Fruit fly (Drosophila melanogaster) S2 (cell line): ENCODE data around the gene CG15514.

Experiments used
- CG8478 ChIP-seq: fragments of >200 bp; optimal IDR thresholded peaks from 2 replicates; lab custom pipeline; 2018
- CTCF ChIP-seq, 2 experiments: fragments of >200 bp; optimal IDR thresholded peaks; 2 replicates each; lab custom pipeline; 2018

Gene CG15514

dm6 chr3R:29861432-29862249 is at the start of gene CG15514, which contains the start of gene RpS8:
TSS of gene CG15514 (minus strand) at chr3R:29861494.
TSS of gene RpS8 (plus strand) at chr3R:29861582.
- no peak for TF ChIP-seq CG8478
- peak in 1 of 2 experiments; percentile 15 for TF ChIP-seq CTCF (optimal IDR thresholded peaks at IDR 0.05; lab: Kevin White, UChicago)

- TF ChIP-seq CTCF (optimal IDR thresholded peaks at IDR 0.05; lab: Kevin White, UChicago), result no peak
Observed at dm6 chr3R:29907601-29908175, 46.4 kb upstream of the CG15514 start, which contains the start of gene CG31036. TSS of gene CG31036 (plus strand) at chr3R:29908107.

- TF ChIP-seq CTCF (optimal IDR thresholded peaks at IDR 0.05; lab: Kevin White, UChicago) (no peak), CG8478 (no peak)
Observed at dm6 chr3R:29905164-29905563, 43.9 kb upstream of the CG15514 start, which contains the start of gene CG15515. TSS of gene CG15515 (plus strand) at chr3R:29905464.

DNA sequence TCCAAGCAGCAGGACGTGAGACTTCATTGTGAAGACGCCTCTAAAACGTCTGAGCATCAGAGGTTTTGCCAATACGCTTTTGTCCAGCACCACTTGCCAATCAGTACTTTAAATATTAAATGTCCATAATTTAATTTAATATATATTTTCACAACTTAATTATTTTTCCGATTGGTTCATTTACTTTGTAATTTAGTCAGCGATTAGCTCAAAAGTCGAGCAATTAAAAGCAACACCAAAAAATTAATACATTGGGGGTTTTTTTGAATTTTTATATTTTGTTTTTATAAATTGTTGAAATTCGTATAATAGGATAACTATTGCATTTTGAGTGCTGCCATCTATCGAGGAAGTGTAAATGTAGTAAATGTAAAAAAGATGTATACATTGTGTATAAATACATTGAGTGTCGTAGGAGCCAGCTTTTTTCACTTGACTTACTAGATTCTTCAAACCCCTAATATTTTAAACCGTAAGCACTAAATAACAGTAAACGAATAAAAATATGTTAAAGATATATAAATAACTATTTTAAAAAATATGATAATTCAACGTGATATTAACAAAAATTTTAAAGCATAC is 42.6 kb upstream of the CG15514 start, which contains the start of gene CG15517:
CG15517 (minus strand) TSS at position 51 of the 582 bp plus-strand sequence.
- no peak for TF ChIP-seq CG8478
- TF ChIP-seq CTCF (optimal IDR thresholded peaks at IDR 0.05; lab: Kevin White, UChicago), result peak; percentile 65 to 89

- TF ChIP-seq CTCF (optimal IDR thresholded peaks at IDR 0.05; lab: Kevin White, UChicago) (no peak), CG8478 (no peak)
Observed at dm6 chr3R:29899635-29900034, 38.3 kb upstream of the CG15514 start.

DNA sequence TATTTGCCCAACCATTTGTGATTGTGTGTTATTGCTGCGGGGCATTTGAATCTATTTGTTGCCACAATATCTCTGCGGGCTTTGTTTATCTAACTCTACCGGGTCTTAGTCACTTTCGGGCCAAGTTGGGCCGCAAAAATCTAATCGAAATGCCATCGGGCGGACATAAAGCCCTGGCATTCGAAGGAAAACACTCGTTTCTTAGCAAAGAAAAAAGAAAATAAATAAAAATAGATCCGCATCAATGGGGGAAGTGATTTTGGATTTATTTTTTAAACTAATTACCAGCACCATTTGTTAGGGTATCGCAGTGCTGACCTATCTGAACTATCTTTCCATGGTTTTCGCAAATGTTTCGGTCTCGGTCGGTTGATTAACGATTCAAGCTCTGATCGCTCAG is 37.3 kb upstream of the CG15514 start:
- no peak for TF ChIP-seq CTCF (optimal IDR thresholded peaks at IDR 0.05; lab: Kevin White, UChicago)
- no peak for TF ChIP-seq CG8478

dm6 chr3R:29894393-29894792 is 33.1 kb upstream of the CG15514 start:
- no peak for TF ChIP-seq CG8478

dm6 chr3R:29893030-29893429 is 31.7 kb upstream of the CG15514 start:
- TF ChIP-seq CTCF (optimal IDR thresholded peaks at IDR 0.05; lab: Kevin White, UChicago) (no peak), CG8478 (no peak)

- TF ChIP-seq CG8478 (no peak), CTCF (optimal IDR thresholded peaks at IDR 0.05; lab: Kevin White, UChicago) (no peak)
Observed at dm6 chr3R:29891183-29891582, 29.9 kb upstream of the CG15514 start.

- TF ChIP-seq CG8478 (no peak), CTCF (optimal IDR thresholded peaks at IDR 0.05; lab: Kevin White, UChicago) (no peak)
Observed at dm6 chr3R:29880306-29880705, 19.0 kb upstream of the CG15514 start.

DNA sequence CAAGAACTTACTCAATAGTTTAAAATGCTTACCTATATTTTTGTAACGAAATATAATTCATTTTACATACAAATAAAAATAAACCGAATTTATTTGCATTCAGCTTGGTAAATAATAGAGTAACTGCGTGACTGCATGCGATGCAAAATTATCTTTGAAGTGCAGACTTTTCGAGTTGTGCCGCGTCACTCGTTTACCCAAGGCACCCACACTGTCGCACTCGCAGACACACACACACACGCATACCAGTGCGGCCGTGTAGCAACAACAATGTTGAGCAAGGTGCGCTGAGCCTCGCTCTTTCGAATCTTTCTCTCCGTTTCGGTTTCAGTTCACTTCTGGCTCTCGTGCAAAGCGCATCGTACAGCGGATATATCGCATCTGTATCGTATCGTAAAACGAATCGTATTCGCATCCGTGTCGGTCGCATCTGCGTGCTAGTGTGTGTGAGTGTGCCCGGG is 15.5 kb upstream of the CG15514 start, which contains the start of gene CG31038:
CG31038 (plus strand) TSS at position 327 of the 461 bp plus-strand sequence.
- TF ChIP-seq CG8478 (no peak), CTCF (optimal IDR thresholded peaks at IDR 0.05; lab: Kevin White, UChicago) (peak in 1 of 2 experiments; percentile 16)

DNA sequence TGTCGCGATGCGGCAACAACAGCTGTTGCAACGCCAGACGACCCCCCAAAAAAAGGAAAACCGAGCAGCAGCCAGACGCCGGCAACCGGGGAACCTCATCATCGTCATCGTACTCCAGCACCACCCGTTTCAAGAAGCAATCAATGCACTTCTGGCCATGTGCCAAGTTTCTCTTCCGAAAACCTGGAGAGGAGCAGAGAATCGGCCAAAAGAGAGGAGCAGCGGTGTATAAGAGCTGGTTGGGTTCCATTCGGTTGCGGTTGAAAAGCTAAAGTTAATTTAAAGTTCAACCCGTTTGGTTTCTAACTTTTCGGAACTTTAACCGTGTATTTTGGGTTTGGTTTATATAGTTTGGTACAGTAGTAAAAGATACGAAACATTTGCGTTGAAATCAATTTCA is 14.9 kb upstream of the CG15514 start:
- TF ChIP-seq CG8478 (no peak), CTCF (optimal IDR thresholded peaks at IDR 0.05; lab: Kevin White, UChicago) (no peak)

DNA sequence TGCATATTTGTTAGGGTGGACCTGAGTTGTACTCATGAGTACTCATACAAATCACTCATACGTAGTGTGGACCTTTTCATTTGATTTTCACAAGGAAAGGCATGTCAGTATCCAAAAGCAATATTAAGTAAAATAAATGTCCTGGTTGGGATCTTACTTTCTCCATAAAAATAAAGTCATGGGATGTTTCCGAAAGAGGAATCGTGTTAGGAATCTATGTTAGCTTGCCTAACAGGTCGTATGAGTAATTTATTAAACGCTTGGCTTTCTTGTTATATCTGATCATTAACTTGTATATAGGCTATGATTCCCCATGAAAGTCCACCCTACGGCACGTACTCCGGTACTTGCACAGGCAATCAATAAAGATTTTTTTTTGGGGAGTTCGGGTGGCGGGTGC is 14.5 kb upstream of the CG15514 start:
- TF ChIP-seq CTCF (optimal IDR thresholded peaks at IDR 0.05; lab: Kevin White, UChicago), result no peak
- no peak for TF ChIP-seq CG8478

DNA sequence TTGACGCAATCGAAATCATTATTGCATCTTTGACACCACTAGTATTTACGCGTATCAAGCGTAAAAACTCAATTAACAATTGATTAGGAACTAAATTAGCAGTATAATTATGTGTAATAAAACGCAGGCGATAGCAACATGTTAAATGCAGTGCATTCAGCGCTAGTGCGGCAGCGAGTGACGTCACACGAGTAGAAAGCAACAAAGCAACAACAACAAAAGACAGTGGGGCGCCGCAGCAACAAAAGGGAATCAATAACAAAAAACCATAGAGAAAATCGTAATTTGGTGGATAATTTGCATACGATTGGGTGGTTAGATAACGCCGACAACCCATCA is 8.0 kb upstream of the CG15514 start, which contains the start of gene CG34133:
CG34133 (plus strand) TSS at position 16 of the 339 bp plus-strand sequence.
- no peak for TF ChIP-seq CG8478
- no peak for TF ChIP-seq CTCF (optimal IDR thresholded peaks at IDR 0.05; lab: Kevin White, UChicago)

- no peak for TF ChIP-seq CG8478
- peak; percentile 22 to 47 for TF ChIP-seq CTCF (optimal IDR thresholded peaks at IDR 0.05; lab: Kevin White, UChicago)
Observed at dm6 chr3R:29868676-29869349, 7.5 kb upstream of the CG15514 start, which contains the start of gene Zip99C. TSS of gene Zip99C (minus strand) at chr3R:29868895.
